Fruit fly (Drosophila melanogaster) whole organism, prepupa: ENCODE results near the gene SPH93.

Experiments used
- CG11294 ChIP-seq: fragments of 200-800 bp; sonication (Bioruptor generic); IDR thresholded peaks from 2 replicates; pipeline ENCODE4 v1.3.6; 2022; ENCODE audit warnings: missing biosample characterization, missing genetic modification characterization
- CG15336 ChIP-seq: fragments of 200-800 bp; sonication (Bioruptor generic); IDR thresholded peaks from 2 replicates; pipeline ENCODE4 v1.3.6; 2022; ENCODE audit warnings: missing biosample characterization, missing genetic modification characterization
- CG8632 ChIP-seq: fragments of 200-800 bp; sonication (Bioruptor generic); optimal IDR thresholded peaks from 3 replicates; lab custom pipeline; 2016; ENCODE audit warnings: missing biosample characterization, missing genetic modification characterization
- Ets96B ChIP-seq: fragments of 200-800 bp; optimal IDR thresholded peaks from 2 replicates; lab custom pipeline; 2019; ENCODE audit warnings: missing biosample characterization, mild to moderate bottlenecking, missing genetic modification characterization, moderate library complexity
- Sox15 ChIP-seq: fragments of 200-800 bp; sonication (Bioruptor generic); optimal IDR thresholded peaks from 3 replicates; lab custom pipeline; 2016; ENCODE audit warnings: missing biosample characterization, missing genetic modification characterization
- achi ChIP-seq: fragments of 200-800 bp; sonication (Bioruptor generic); optimal IDR thresholded peaks from 3 replicates; lab custom pipeline; 2016; ENCODE audit warnings: missing biosample characterization, missing genetic modification characterization
- dsx ChIP-seq: fragments of 200-800 bp; optimal IDR thresholded peaks from 3 replicates; lab custom pipeline; 2019; ENCODE audit warnings: missing biosample characterization, mild to moderate bottlenecking, missing genetic modification characterization, moderate library complexity; ENCODE audit not compliant: poor library complexity, severe bottlenecking

Gene SPH93

DNA sequence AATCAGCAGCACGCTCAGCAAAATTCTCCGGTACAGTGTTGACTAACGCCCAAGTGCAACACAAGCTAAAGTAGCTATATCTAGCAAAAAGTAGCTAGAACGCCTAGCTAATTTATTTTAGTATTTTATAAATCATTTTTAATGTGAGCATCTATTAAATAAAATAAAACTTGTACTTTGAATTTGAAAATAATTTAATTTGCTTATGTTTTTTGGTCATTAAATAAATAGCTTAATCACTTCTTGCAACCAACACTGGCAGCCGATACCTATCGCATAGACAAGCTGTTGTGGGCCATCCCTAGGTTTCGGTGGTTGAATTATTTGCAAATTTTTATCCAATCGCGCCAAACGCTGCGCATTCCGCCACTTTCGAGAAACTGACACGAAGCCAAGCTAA lies 45.4 kb downstream of the SPH93 start, which contains the start of the genes Polr2J and CG15141 (continued):
- TF ChIP-seq Sox15 (GFP tag; lab: Kevin White, UChicago) = peak; percentile 63
- no peak for TF ChIP-seq dsx
- peak; percentile 80 for TF ChIP-seq achi (GFP tag; lab: Kevin White, UChicago)
- TF ChIP-seq CG8632 (GFP tag; lab: Kevin White, UChicago) = peak; percentile 48
- TF ChIP-seq Ets96B (tag; lab: Kevin White, UChicago) = peak; percentile 73
- peak; percentile 63; the same call in 1 of the 2 replicates for TF ChIP-seq CG15336
- peak; percentile 17; the same call in 1 of the 2 replicates for TF ChIP-seq CG11294 (GFP tag; lab: Robert Waterston, UW)
